Worm (Caenorhabditis elegans): ENCODE data around the gene tbc-1.

ce11 chrX:14947355-14947668 is 23.2 kb upstream of the tbc-1 start:
- TF ChIP-seq zag-1 (tag; optimal IDR thresholded peaks at IDR 0.05) (no peak), ztf-11 (tag; optimal IDR thresholded peaks at IDR 0.05) (no peak), lin-11 (tag; optimal IDR thresholded peaks at IDR 0.05) (no peak), nhr-77 (tag; optimal IDR thresholded peaks at IDR 0.05) (no peak), ceh-16 (tag; optimal IDR thresholded peaks at IDR 0.05) (no peak), ZK546.5 (tag; optimal IDR thresholded peaks at IDR 0.05) (no peak), unc-55 (GFP tag; optimal IDR thresholded peaks at IDR 0.05) (no peak), lin-39 (tag; optimal IDR thresholded peaks at IDR 0.05) (no peak), skn-1 (tag; optimal IDR thresholded peaks at IDR 0.05) (no peak), elt-1 (tag; optimal IDR thresholded peaks at IDR 0.05) (no peak), unc-62 (GFP tag; optimal IDR thresholded peaks at IDR 0.05) (no peak), nhr-237 (tag; optimal IDR thresholded peaks at IDR 0.05) (no peak)

All from whole organism, L2 larva.